Worm (Caenorhabditis elegans) whole organism, young adult: Measurements from ENCODE around the gene str-188.

Source experiments
- B0261.1 ChIP-seq: sonication (generic microtip); optimal IDR thresholded peaks from 2 replicates; lab custom pipeline; 2016; ENCODE audit warnings: mild to moderate bottlenecking, missing genetic modification characterization, moderate library complexity, missing compliant biosample characterization
- F10E7.11 ChIP-seq: sonication (generic microtip); optimal IDR thresholded peaks from 2 replicates; lab custom pipeline; 2017; ENCODE audit warnings: mild to moderate bottlenecking, missing genetic modification characterization, moderate library complexity, missing compliant biosample characterization
- F22D6.2 ChIP-seq: sonication (generic microtip); optimal IDR thresholded peaks from 2 replicates; lab custom pipeline; 2016; ENCODE audit warnings: mild to moderate bottlenecking, missing genetic modification characterization, missing compliant biosample characterization
- F23B12.7 ChIP-seq: sonication (generic microtip); optimal IDR thresholded peaks from 2 replicates; lab custom pipeline; 2017; ENCODE audit warnings: missing genetic modification characterization, mild to moderate bottlenecking, missing compliant biosample characterization, antibody characterized with exemption, moderate library complexity; ENCODE audit not compliant: insufficient read depth
- F52B5.7 ChIP-seq: sonication (generic microtip); optimal IDR thresholded peaks from 2 replicates; lab custom pipeline; 2016; ENCODE audit warnings: mild to moderate bottlenecking, missing genetic modification characterization, missing compliant biosample characterization
- F57A8.1 ChIP-seq: fragments of 200-800 bp; sonication (Bioruptor generic); optimal IDR thresholded peaks from 2 replicates; lab custom pipeline; 2018; ENCODE audit warnings: mild to moderate bottlenecking, missing genetic modification characterization, moderate library complexity, missing compliant biosample characterization
- attf-3 ChIP-seq: fragments of 200-800 bp; sonication (Bioruptor generic); conservative IDR thresholded peaks from 2 replicates; pipeline ENCODE4 v1.3.6; 2022; ENCODE audit warnings: missing genetic modification reagents, missing genetic modification characterization, missing compliant biosample characterization
- attf-5 ChIP-seq: fragments of 200-800 bp; sonication (Bioruptor generic); optimal IDR thresholded peaks from 2 replicates; lab custom pipeline; 2018; ENCODE audit warnings: mild to moderate bottlenecking, missing genetic modification characterization, missing compliant biosample characterization
- cebp-1 ChIP-seq, 2 experiments: fragments of 200-800 bp in 1 of 2; sonication (Bioruptor generic) in 1 of 2; sonication (generic microtip) in 1 of 2; IDR thresholded peaks in 1 of 2; optimal IDR thresholded peaks in 1 of 2; 2 replicates each; pipeline versions ENCODE4 v1.3.6 to Lab custom; 2017 to 2022; ENCODE audit warnings: missing compliant biosample characterization in 2 of 2, missing genetic modification characterization in 2 of 2, mild to moderate bottlenecking in 1 of 2, missing genetic modification reagents in 1 of 2, moderate library complexity in 1 of 2
- ceh-40 ChIP-seq: fragments of 200-800 bp; sonication (Bioruptor generic); IDR thresholded peaks from 2 replicates; pipeline ENCODE4 v1.3.6; 2022; ENCODE audit warnings: missing genetic modification characterization, missing compliant biosample characterization
- ceh-79 ChIP-seq: sonication (generic microtip); optimal IDR thresholded peaks from 2 replicates; lab custom pipeline; 2017; ENCODE audit warnings: mild to moderate bottlenecking, missing genetic modification characterization, missing compliant biosample characterization
- chd-7 ChIP-seq: sonication (generic microtip); optimal IDR thresholded peaks from 2 replicates; lab custom pipeline; 2016; ENCODE audit warnings: mild to moderate bottlenecking, missing genetic modification characterization, moderate library complexity, missing compliant biosample characterization
- dpl-1 ChIP-seq: fragments of 150-350 bp; optimal IDR thresholded peaks from 2 replicates; lab custom pipeline; 2014; ENCODE audit warnings: missing biosample characterization, missing genetic modification reagents, missing genetic modification characterization
- egl-18 ChIP-seq: fragments of 200-800 bp; sonication (Bioruptor generic); IDR thresholded peaks from 2 replicates; pipeline ENCODE4 v1.3.6; 2022; ENCODE audit warnings: missing genetic modification reagents, missing genetic modification characterization, missing compliant biosample characterization
- egl-44 ChIP-seq: fragments of 200-800 bp; sonication (Bioruptor generic); IDR thresholded peaks from 2 replicates; pipeline ENCODE4 v1.3.6; 2022; ENCODE audit warnings: missing genetic modification reagents, missing genetic modification characterization, missing compliant biosample characterization
- fkh-3 ChIP-seq: sonication (generic microtip); optimal IDR thresholded peaks from 2 replicates; lab custom pipeline; 2016; ENCODE audit warnings: mild to moderate bottlenecking, missing genetic modification characterization, missing compliant biosample characterization
- hrde-1 ChIP-seq: sonication (generic microtip); optimal IDR thresholded peaks from 2 replicates; lab custom pipeline; 2016; ENCODE audit warnings: missing genetic modification characterization, mild to moderate bottlenecking, missing compliant biosample characterization, moderate library complexity, missing genotype, missing genetic modification reagents, borderline replicate concordance
- lag-1 ChIP-seq: fragments of 200-800 bp; sonication (Bioruptor generic); IDR thresholded peaks from 2 replicates; pipeline ENCODE4 v1.3.6; 2022; ENCODE audit warnings: missing genetic modification reagents, missing genetic modification characterization, missing compliant biosample characterization
- lin-35 ChIP-seq, 3 experiments: fragments of 150-350 bp in 2 of 3; sonication (generic microtip) in 1 of 3; optimal IDR thresholded peaks; 2 replicates each; lab custom pipeline; 2014 to 2018; ENCODE audit warnings: missing biosample characterization in 3 of 3, missing genetic modification characterization in 3 of 3, missing genetic modification reagents in 3 of 3
- lin-40 ChIP-seq: sonication (generic microtip); optimal IDR thresholded peaks from 2 replicates; lab custom pipeline; 2016; ENCODE audit warnings: missing genetic modification characterization, mild to moderate bottlenecking, missing compliant biosample characterization, missing genotype, missing genetic modification reagents
- lir-1 ChIP-seq: fragments of 200-800 bp; sonication (Bioruptor generic); conservative IDR thresholded peaks from 2 replicates; pipeline ENCODE4 v1.3.6; 2022; ENCODE audit warnings: missing genetic modification reagents, missing genetic modification characterization, missing compliant biosample characterization
- nfya-1 ChIP-seq: sonication (generic microtip); optimal IDR thresholded peaks from 2 replicates; lab custom pipeline; 2017; ENCODE audit warnings: antibody characterized with exemption, missing compliant biosample characterization, missing genetic modification characterization, borderline replicate concordance; ENCODE audit not compliant: insufficient read depth
- nfya-2 ChIP-seq: fragments of 200-800 bp; sonication (Bioruptor generic); IDR thresholded peaks from 2 replicates; pipeline ENCODE4 v1.3.6; 2022; ENCODE audit warnings: missing genetic modification reagents, missing genetic modification characterization, missing compliant biosample characterization
- nfyb-1 ChIP-seq: fragments of 200-800 bp; sonication (Bioruptor generic); IDR thresholded peaks from 2 replicates; pipeline ENCODE4 v1.3.6; 2022; ENCODE audit warnings: missing genetic modification reagents, missing genetic modification characterization, missing compliant biosample characterization
- nhr-27 ChIP-seq: fragments of 200-800 bp; sonication (Bioruptor generic); optimal IDR thresholded peaks from 2 replicates; lab custom pipeline; 2018; ENCODE audit warnings: mild to moderate bottlenecking, missing genetic modification characterization, moderate library complexity, missing compliant biosample characterization
- repo-1 ChIP-seq: sonication (generic microtip); optimal IDR thresholded peaks from 2 replicates; lab custom pipeline; 2017; ENCODE audit warnings: mild to moderate bottlenecking, missing genetic modification characterization, missing compliant biosample characterization
- snpc-3.4 ChIP-seq: sonication (generic microtip); optimal IDR thresholded peaks from 2 replicates; lab custom pipeline; 2017; ENCODE audit warnings: missing genetic modification characterization, mild to moderate bottlenecking, missing compliant biosample characterization, antibody characterized with exemption, moderate library complexity, missing genotype, missing genetic modification reagents
- somi-1 ChIP-seq: fragments of 200-800 bp; sonication (Bioruptor generic); optimal IDR thresholded peaks from 2 replicates; lab custom pipeline; 2018; ENCODE audit warnings: mild to moderate bottlenecking, missing genetic modification characterization, missing compliant biosample characterization
- unc-130 ChIP-seq: sonication (generic microtip); optimal IDR thresholded peaks from 2 replicates; lab custom pipeline; 2016; ENCODE audit warnings: missing genetic modification reagents, missing genetic modification characterization, missing compliant biosample characterization
- xnd-1 ChIP-seq: sonication (generic microtip); optimal IDR thresholded peaks from 2 replicates; lab custom pipeline; 2016; ENCODE audit warnings: missing genotype, missing genetic modification reagents, missing genetic modification characterization, missing compliant biosample characterization
- zim-3 ChIP-seq: sonication (generic microtip); optimal IDR thresholded peaks from 2 replicates; lab custom pipeline; 2017; ENCODE audit warnings: mild to moderate bottlenecking, missing genetic modification characterization, moderate library complexity, missing compliant biosample characterization
- ztf-26 ChIP-seq: sonication (generic microtip); optimal IDR thresholded peaks from 2 replicates; lab custom pipeline; 2017; ENCODE audit warnings: missing genetic modification characterization, missing compliant biosample characterization
- ztf-6 ChIP-seq: fragments of 200-800 bp; sonication (Bioruptor generic); IDR thresholded peaks from 2 replicates; pipeline ENCODE4 v1.3.6; 2022; ENCODE audit warnings: missing genetic modification reagents, missing genetic modification characterization, missing compliant biosample characterization

The str-188 gene

ce11 chrV:9758437-9758836 is 41.9 kb downstream of the str-188 start:
- TF ChIP-seq attf-5 (GFP tag; lab: Kevin White, UChicago) (no peak), xnd-1 (tag; lab: Kevin White, UChicago) (no peak), lir-1 (GFP tag; lab: Robert Waterston, UW) (no peak), F52B5.7 (tag; lab: Kevin White, UChicago) (no peak), F22D6.2 (tag; lab: Kevin White, UChicago) (no peak), ceh-40 (GFP tag; lab: Robert Waterston, UW) (no peak), egl-18 (GFP tag; lab: Robert Waterston, UW) (no peak), F10E7.11 (tag; lab: Kevin White, UChicago) (no peak), dpl-1 (GFP tag; lab: Kevin White, UChicago) (no peak), nhr-27 (tag; lab: Kevin White, UChicago) (no peak), lin-40 (tag; lab: Kevin White, UChicago) (no peak), snpc-3.4 (tag; lab: Kevin White, UChicago) (no peak)
- TF ChIP-seq, all 124 proteins: peak for 0

- no peak for TF ChIP-seq fkh-3 (tag; lab: Kevin White, UChicago)
- no peak for TF ChIP-seq ztf-26
- TF ChIP-seq F23B12.7 (tag; lab: Kevin White, UChicago) = no peak
- TF ChIP-seq snpc-3.4 (tag; lab: Kevin White, UChicago) = no peak
- no peak for TF ChIP-seq zim-3 (tag; lab: Kevin White, UChicago)
- TF ChIP-seq unc-130 (GFP tag; lab: Kevin White, UChicago) = no peak
- no peak for TF ChIP-seq hrde-1 (tag; lab: Kevin White, UChicago)
- TF ChIP-seq repo-1 (tag; lab: Kevin White, UChicago) = no peak
- no peak for TF ChIP-seq egl-44 (GFP tag; lab: Robert Waterston, UW)
- no peak for TF ChIP-seq nfya-1 (tag; lab: Kevin White, UChicago)
- TF ChIP-seq chd-7 = no peak
Measured at ce11 chrV:9763759-9764158, 47.3 kb downstream of the str-188 start.

ce11 chrV:9764552-9764951 is 48.1 kb downstream of the str-188 start:
- TF ChIP-seq attf-3 (GFP tag; lab: Robert Waterston, UW) (no peak), repo-1 (tag; lab: Kevin White, UChicago) (no peak), ceh-79 (tag; lab: Kevin White, UChicago) (no peak), ztf-6 (GFP tag; lab: Robert Waterston, UW) (no peak), nfya-2 (no peak), cebp-1 (GFP tag; IDR thresholded peaks at IDR 0.05; lab: Robert Waterston, UW) (no peak), cebp-1 (tag; optimal IDR thresholded peaks at IDR 0.05; lab: Kevin White, UChicago) (no peak), nfyb-1 (GFP tag; lab: Robert Waterston, UW) (no peak), lag-1 (GFP tag; lab: Robert Waterston, UW) (no peak), B0261.1 (tag; lab: Kevin White, UChicago) (no peak), chd-7 (no peak)
- TF ChIP-seq, all 124 proteins: peak for 0

- TF ChIP-seq somi-1 (GFP tag; lab: Kevin White, UChicago) = peak; percentile 9
- TF ChIP-seq F57A8.1 = no peak
- peak in 1 of 3 experiments; percentile 27 for TF ChIP-seq lin-35 (GFP tag; optimal IDR thresholded peaks at IDR 0.05; lab: Kevin White, UChicago)
Measured at ce11 chrV:9765622-9766021, 49.1 kb downstream of the str-188 start.
